Worm (Caenorhabditis elegans) whole organism, L3 larva: ENCODE data around the gene gplb-1.

Experiments
- aly-2 ChIP-seq: fragments of 150-350 bp; optimal IDR thresholded peaks from 2 replicates; lab custom pipeline; 2014; ENCODE audit warnings: missing biosample characterization, missing genetic modification characterization
- ama-1 ChIP-seq: fragments of 150-350 bp; optimal IDR thresholded peaks from 2 replicates; lab custom pipeline; 2018
- elt-2 ChIP-seq: sonication (generic microtip); optimal IDR thresholded peaks from 2 replicates; lab custom pipeline; 2016; ENCODE audit warnings: missing genetic modification reagents, mild to moderate bottlenecking, missing genetic modification characterization, missing compliant biosample characterization
- jun-1 ChIP-seq: fragments of 150-350 bp; optimal IDR thresholded peaks from 2 replicates; lab custom pipeline; 2014; ENCODE audit warnings: missing biosample characterization, missing genetic modification reagents, missing genetic modification characterization
- lin-15B ChIP-seq: fragments of 150-350 bp; optimal IDR thresholded peaks from 2 replicates; lab custom pipeline; 2014; ENCODE audit warnings: missing biosample characterization, missing genetic modification characterization
- mdl-1 ChIP-seq: fragments of 150-350 bp; optimal IDR thresholded peaks from 2 replicates; lab custom pipeline; 2014; ENCODE audit warnings: missing biosample characterization, missing genetic modification characterization
- nhr-11 ChIP-seq: fragments of 150-350 bp; optimal IDR thresholded peaks from 2 replicates; lab custom pipeline; 2014; ENCODE audit warnings: missing biosample characterization, missing genetic modification characterization
- nhr-23 ChIP-seq: fragments of 150-350 bp; optimal IDR thresholded peaks from 2 replicates; lab custom pipeline; 2014; ENCODE audit warnings: missing biosample characterization, missing genetic modification reagents, missing genetic modification characterization
- nhr-25 ChIP-seq: sonication (generic microtip); optimal IDR thresholded peaks from 2 replicates; lab custom pipeline; 2017; ENCODE audit warnings: missing biosample characterization, missing genetic modification characterization
- nhr-28 ChIP-seq: fragments of 150-350 bp; optimal IDR thresholded peaks from 2 replicates; lab custom pipeline; 2014; ENCODE audit warnings: missing biosample characterization, missing genetic modification characterization
- nhr-76 ChIP-seq: fragments of 150-350 bp; sonication (generic microtip); optimal IDR thresholded peaks from 5 replicates; lab custom pipeline; 2014; ENCODE audit warnings: missing biosample characterization, missing genetic modification characterization
- pha-4 ChIP-seq: fragments of 150-350 bp; optimal IDR thresholded peaks from 2 replicates; lab custom pipeline; 2014; ENCODE audit warnings: missing biosample characterization, missing genetic modification reagents, missing genetic modification characterization
- pqm-1 ChIP-seq: fragments of 150-350 bp; optimal IDR thresholded peaks from 2 replicates; lab custom pipeline; 2017; ENCODE audit warnings: missing biosample characterization, missing genetic modification characterization, inconsistent platforms
- sea-2 ChIP-seq: fragments of 150-350 bp; sonication (generic microtip); optimal IDR thresholded peaks from 4 replicates; lab custom pipeline; 2014; ENCODE audit warnings: missing biosample characterization, missing genetic modification reagents, missing genetic modification characterization
- ztf-4 ChIP-seq: fragments of 150-350 bp; optimal IDR thresholded peaks from 2 replicates; lab custom pipeline; 2014; ENCODE audit warnings: missing biosample characterization, missing genetic modification characterization

The gplb-1 gene

DNA sequence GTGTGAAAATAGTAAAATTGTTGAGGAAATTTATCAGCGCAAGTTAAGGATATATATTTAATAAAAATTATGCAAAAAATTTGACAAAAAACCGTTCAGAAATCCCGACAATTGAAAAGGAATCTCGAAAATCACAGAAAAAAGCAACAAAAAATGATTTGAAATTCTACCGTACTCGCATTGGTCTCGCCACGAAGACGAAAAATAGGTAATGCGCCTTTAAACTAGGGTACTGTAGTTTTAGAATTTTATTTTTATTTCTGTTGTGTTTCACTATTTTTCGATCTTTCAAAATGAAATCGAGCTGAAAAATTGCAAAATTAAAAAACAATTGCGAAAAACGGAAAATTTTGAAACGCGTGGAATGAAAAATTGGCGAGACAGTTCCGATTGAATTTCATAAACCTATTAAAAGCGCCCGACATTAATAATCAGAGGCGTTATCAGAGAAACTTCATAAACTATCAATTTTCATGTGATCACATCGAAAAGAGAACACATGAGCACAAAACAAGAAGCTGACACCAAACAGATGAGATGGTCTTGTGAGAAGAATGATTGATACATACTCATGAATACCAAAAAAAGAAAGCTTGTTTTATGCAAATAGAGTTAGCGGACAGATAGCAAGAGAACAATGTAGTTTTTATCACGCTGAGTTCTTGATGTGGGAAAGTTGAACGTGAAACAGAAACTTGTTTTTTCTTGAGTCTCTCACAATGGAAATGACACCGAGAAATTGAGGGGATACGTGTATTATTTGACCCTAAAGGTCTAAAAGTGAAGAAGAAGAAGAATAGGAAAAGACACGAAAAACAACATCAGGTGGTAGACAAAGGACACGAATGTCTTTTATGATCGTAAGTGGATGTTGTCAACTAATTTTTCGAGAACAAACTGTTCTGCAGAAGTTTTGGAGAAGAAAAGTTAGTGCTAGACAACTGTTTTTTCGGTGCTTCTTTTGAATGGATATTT, 45.9 kb downstream of the gplb-1 start:
- TF ChIP-seq nhr-28 (no peak), lin-15B (no peak), jun-1 (tag; lab: Kevin White, UChicago) (peak; percentile 9), ama-1 (peak; percentile 16), mdl-1 (no peak), nhr-11 (no peak), nhr-25 (tag; lab: Kevin White, UChicago) (peak; percentile 14), nhr-76 (no peak), pqm-1 (peak; percentile 88), pha-4 (peak; percentile 73), ztf-4 (peak; percentile 23), elt-2 (peak; percentile 92), sea-2 (GFP tag; lab: Kevin White, UChicago) (no peak), aly-2 (tag; lab: Kevin White, UChicago) (no peak), nhr-23 (tag; lab: Kevin White, UChicago) (no peak)
